Worm (Caenorhabditis elegans) whole organism, L1 larva: ENCODE data around the gene rbm-42.

Experiments used
- aly-2 ChIP-seq: fragments of 150-350 bp; optimal IDR thresholded peaks from 2 replicates; lab custom pipeline; 2014; ENCODE audit warnings: missing biosample characterization, missing genetic modification characterization
- ceh-63 ChIP-seq: fragments of 200-800 bp; sonication (Bioruptor generic); optimal IDR thresholded peaks from 2 replicates; lab custom pipeline; 2018; ENCODE audit warnings: mild to moderate bottlenecking, missing genetic modification characterization, missing compliant biosample characterization
- egl-27 ChIP-seq, 2 experiments: fragments of 150-350 bp in 1 of 2; sonication (generic microtip); optimal IDR thresholded peaks; 3 replicates each; lab custom pipeline; 2017 to 2018; ENCODE audit warnings: missing biosample characterization in 2 of 2, missing genetic modification characterization in 2 of 2, missing genetic modification reagents in 2 of 2
- fkh-8 ChIP-seq: sonication (generic microtip); optimal IDR thresholded peaks from 2 replicates; lab custom pipeline; 2016; ENCODE audit warnings: mild to moderate bottlenecking, missing genetic modification characterization, missing compliant biosample characterization
- jun-1 ChIP-seq: fragments of 150-350 bp; optimal IDR thresholded peaks from 2 replicates; lab custom pipeline; 2014; ENCODE audit warnings: missing biosample characterization, missing genetic modification reagents, missing genetic modification characterization
- lin-13 ChIP-seq: fragments of 150-350 bp; optimal IDR thresholded peaks from 2 replicates; lab custom pipeline; 2014; ENCODE audit warnings: missing biosample characterization, missing genetic modification reagents, missing genetic modification characterization
- mep-1 ChIP-seq: fragments of 150-350 bp; optimal IDR thresholded peaks from 2 replicates; lab custom pipeline; 2014; ENCODE audit warnings: missing biosample characterization, missing genetic modification characterization
- nhr-237 ChIP-seq: fragments of 150-350 bp; optimal IDR thresholded peaks from 2 replicates; lab custom pipeline; 2014; ENCODE audit warnings: missing biosample characterization, missing genetic modification characterization
- nhr-28 ChIP-seq: fragments of 150-350 bp; optimal IDR thresholded peaks from 2 replicates; lab custom pipeline; 2014; ENCODE audit warnings: missing biosample characterization, missing genetic modification characterization
- nhr-76 ChIP-seq: sonication (generic microtip); optimal IDR thresholded peaks from 2 replicates; lab custom pipeline; 2017; ENCODE audit warnings: missing biosample characterization, missing genetic modification characterization
- nhr-85 ChIP-seq: sonication (generic microtip); peaks from one replicate; lab custom pipeline; 2016; ENCODE audit warnings: missing genetic modification characterization, inconsistent platforms, missing compliant biosample characterization
- skn-1 ChIP-seq: fragments of 150-350 bp; optimal IDR thresholded peaks from 2 replicates; lab custom pipeline; 2014; ENCODE audit warnings: missing biosample characterization, missing genetic modification characterization
- snpc-4 ChIP-seq: fragments of 150-350 bp; optimal IDR thresholded peaks from 2 replicates; lab custom pipeline; 2014; ENCODE audit warnings: missing biosample characterization, missing genetic modification characterization
- unc-130 ChIP-seq: fragments of 150-350 bp; optimal IDR thresholded peaks from 2 replicates; lab custom pipeline; 2017; ENCODE audit warnings: missing biosample characterization, missing genetic modification characterization, inconsistent platforms

- no peak for TF ChIP-seq nhr-85 (tag; lab: Kevin White, UChicago)
- no peak for TF ChIP-seq jun-1
- TF ChIP-seq mep-1 (tag; lab: Kevin White, UChicago) = no peak
- TF ChIP-seq unc-130 (tag; lab: Kevin White, UChicago) = no peak
- TF ChIP-seq aly-2 (tag; lab: Kevin White, UChicago) = no peak
- no peak for TF ChIP-seq snpc-4
- TF ChIP-seq lin-13 (GFP tag; lab: Kevin White, UChicago) = no peak
- TF ChIP-seq nhr-237 (tag; lab: Kevin White, UChicago) = no peak
- TF ChIP-seq egl-27 (tag; optimal IDR thresholded peaks at IDR 0.05; lab: Kevin White, UChicago) = no peak
- TF ChIP-seq ceh-63 (GFP tag; lab: Kevin White, UChicago) = no peak
- no peak for TF ChIP-seq nhr-76 (tag; lab: Kevin White, UChicago)
- TF ChIP-seq fkh-8 (tag; lab: Kevin White, UChicago) = no peak
- no peak for TF ChIP-seq nhr-28 (tag; lab: Kevin White, UChicago)
- TF ChIP-seq skn-1 (tag; lab: Kevin White, UChicago) = no peak
These were observed 12.2 kb upstream of the rbm-42 start, which contains the start of gene T10F2.2 for ce11 chrIII:5165211-5165610.
